Fruit fly (Drosophila melanogaster) S2 (cell line): Measurements from ENCODE around the gene side-II.

Source experiments
- CG8478 ChIP-seq: fragments of >200 bp; optimal IDR thresholded peaks from 2 replicates; lab custom pipeline; 2018
- CTCF ChIP-seq, 2 experiments: fragments of >200 bp; optimal IDR thresholded peaks; 2 replicates each; lab custom pipeline; 2018

dm6 chr2L:14994834-14995506 is 22.9 kb upstream of the side-II start:
- TF ChIP-seq CTCF (optimal IDR thresholded peaks at IDR 0.05; lab: Kevin White, UChicago), result no peak
- TF ChIP-seq CG8478 (lab: Kevin White, UChicago), result no peak
